Fruit fly (Drosophila melanogaster) whole organism, embryonic: ENCODE results near the gene Fmr1.

Experiments
- Aef1 ChIP-seq: fragments of 200-800 bp; sonication (Bioruptor generic); IDR thresholded peaks from 3 replicates; pipeline ENCODE4 v1.3.6; 2022; ENCODE audit warnings: missing biosample characterization, missing genetic modification characterization
- C15 ChIP-seq: fragments of 200-800 bp; sonication (Bioruptor generic); IDR thresholded peaks from 3 replicates; pipeline ENCODE4 v1.3.6; 2022; ENCODE audit warnings: missing biosample characterization, missing genetic modification characterization
- CG10209 ChIP-seq: fragments of 200-800 bp; sonication (Bioruptor generic); optimal IDR thresholded peaks from 3 replicates; lab custom pipeline; 2017; ENCODE audit warnings: missing biosample characterization, mild to moderate bottlenecking, missing genetic modification characterization, missing genetic modification reagents
- CG10654 ChIP-seq: fragments of 200-800 bp; sonication (Bioruptor generic); optimal IDR thresholded peaks from 2 replicates; lab custom pipeline; 2016; ENCODE audit warnings: missing biosample characterization, missing genetic modification characterization
- CG13894 ChIP-seq: fragments of 200-800 bp; sonication (Bioruptor generic); optimal IDR thresholded peaks from 3 replicates; lab custom pipeline; 2018; ENCODE audit warnings: missing biosample characterization, mild to moderate bottlenecking, missing genetic modification characterization, moderate library complexity
- CG17186 ChIP-seq: fragments of 200-800 bp; sonication (Bioruptor generic); optimal IDR thresholded peaks from 3 replicates; lab custom pipeline; 2017; ENCODE audit warnings: missing biosample characterization, missing genetic modification reagents, missing genetic modification characterization
- CG2712 ChIP-seq: fragments of 200-800 bp; optimal IDR thresholded peaks from 3 replicates; lab custom pipeline; 2019; ENCODE audit warnings: missing biosample characterization, mild to moderate bottlenecking, missing genetic modification characterization, moderate library complexity
- CG31224 ChIP-seq: fragments of 200-800 bp; sonication (Bioruptor generic); IDR thresholded peaks from 2 replicates; pipeline ENCODE4 v1.3.6; 2022; ENCODE audit warnings: missing biosample characterization, missing genetic modification characterization
- CG4328 ChIP-seq: fragments of 200-800 bp; sonication (Bioruptor generic); optimal IDR thresholded peaks from 3 replicates; lab custom pipeline; 2017; ENCODE audit warnings: missing biosample characterization, missing genetic modification reagents, missing genetic modification characterization
- CG4730 ChIP-seq: fragments of 200-800 bp; sonication (Bioruptor generic); IDR thresholded peaks from 2 replicates; pipeline ENCODE4 v1.3.6; 2022; ENCODE audit warnings: missing biosample characterization, missing genetic modification characterization
- CG7786 ChIP-seq: fragments of 200-800 bp; sonication (Bioruptor generic); optimal IDR thresholded peaks from 2 replicates; lab custom pipeline; 2016; ENCODE audit warnings: missing biosample characterization, missing genetic modification characterization
- CG8478 ChIP-seq: fragments of >200 bp; optimal IDR thresholded peaks from 2 replicates; lab custom pipeline; 2018
- CG9817 ChIP-seq: fragments of 200-800 bp; sonication (Bioruptor generic); optimal IDR thresholded peaks from 2 replicates; lab custom pipeline; 2018; ENCODE audit warnings: missing biosample characterization, mild to moderate bottlenecking, missing genetic modification characterization, moderate library complexity
- D19B ChIP-seq: fragments of 200-800 bp; sonication (Bioruptor generic); optimal IDR thresholded peaks from 2 replicates; lab custom pipeline; 2017; ENCODE audit warnings: missing biosample characterization, mild to moderate bottlenecking, missing genetic modification characterization
- Dek ChIP-seq: fragments of 200-800 bp; sonication (Bioruptor generic); optimal IDR thresholded peaks from 3 replicates; lab custom pipeline; 2019; ENCODE audit warnings: missing biosample characterization, mild to moderate bottlenecking, missing genetic modification characterization, moderate library complexity
- H2.0 ChIP-seq: fragments of 200-800 bp; sonication (Bioruptor generic); IDR thresholded peaks from 2 replicates; pipeline ENCODE4 v1.3.6; 2022; ENCODE audit warnings: missing biosample characterization, missing genetic modification characterization
- HmgD ChIP-seq: fragments of 200-800 bp; sonication (Bioruptor generic); optimal IDR thresholded peaks from 3 replicates; lab custom pipeline; 2016; ENCODE audit warnings: missing biosample characterization, missing genetic modification characterization
- Hmr ChIP-seq: fragments of 200-800 bp; sonication (Bioruptor generic); optimal IDR thresholded peaks from 3 replicates; lab custom pipeline; 2017; ENCODE audit warnings: mild to moderate bottlenecking, missing biosample characterization, missing genetic modification reagents, missing genetic modification characterization
- Myb ChIP-seq: fragments of 200-800 bp; sonication (Bioruptor generic); optimal IDR thresholded peaks from 2 replicates; lab custom pipeline; 2016; ENCODE audit warnings: missing biosample characterization, missing genetic modification characterization
- Nf-YC ChIP-seq: fragments of 200-800 bp; optimal IDR thresholded peaks from 3 replicates; lab custom pipeline; 2019; ENCODE audit warnings: missing biosample characterization, mild to moderate bottlenecking, missing genetic modification characterization, moderate library complexity
- Opbp ChIP-seq: fragments of 200-800 bp; sonication (Bioruptor generic); IDR thresholded peaks from 3 replicates; pipeline ENCODE4 v1.3.6; 2022; ENCODE audit warnings: missing biosample characterization, missing genetic modification characterization; ENCODE audit not compliant: partially characterized antibody
- Pdp1 ChIP-seq, 2 experiments: fragments of 200-800 bp; sonication (Bioruptor generic); optimal IDR thresholded peaks; 3 replicates each; lab custom pipeline; 2016; ENCODE audit warnings: missing biosample characterization in 2 of 2, missing genetic modification characterization in 2 of 2, mild to moderate bottlenecking in 1 of 2, moderate library complexity in 1 of 2
- Sox102F ChIP-seq: fragments of 200-800 bp; sonication (Bioruptor generic); optimal IDR thresholded peaks from 2 replicates; lab custom pipeline; 2018; ENCODE audit warnings: missing biosample characterization, mild to moderate bottlenecking, missing genetic modification characterization, moderate library complexity
- Ssrp ChIP-seq: fragments of 200-800 bp; sonication (Bioruptor generic); optimal IDR thresholded peaks from 2 replicates; lab custom pipeline; 2018; ENCODE audit warnings: missing biosample characterization, mild to moderate bottlenecking, missing genetic modification characterization, moderate library complexity
- Xbp1 ChIP-seq: fragments of 200-800 bp; sonication (Bioruptor generic); optimal IDR thresholded peaks from 3 replicates; lab custom pipeline; 2016; ENCODE audit warnings: missing biosample characterization, mild to moderate bottlenecking, missing genetic modification characterization
- ase ChIP-seq: fragments of 200-800 bp; sonication (Bioruptor generic); IDR thresholded peaks from 3 replicates; pipeline ENCODE4 v1.3.6; 2022; ENCODE audit warnings: missing biosample characterization, missing genetic modification characterization
- cad ChIP-seq: fragments of >200 bp; optimal IDR thresholded peaks from 2 replicates; lab custom pipeline; 2017; ENCODE audit warnings: missing biosample characterization, missing genetic modification characterization
- cas ChIP-seq: fragments of 200-800 bp; sonication (Bioruptor generic); IDR thresholded peaks from 2 replicates; pipeline ENCODE4 v1.3.6; 2022; ENCODE audit warnings: missing biosample characterization, missing genetic modification characterization
- caup ChIP-seq: fragments of 200-800 bp; sonication (Bioruptor generic); optimal IDR thresholded peaks from 3 replicates; lab custom pipeline; 2017; ENCODE audit warnings: missing biosample characterization, mild to moderate bottlenecking, missing genetic modification characterization, moderate library complexity; ENCODE audit not compliant: severe bottlenecking
- chm ChIP-seq: fragments of 200-800 bp; sonication (Bioruptor generic); IDR thresholded peaks from 2 replicates; pipeline ENCODE4 v1.3.6; 2022; ENCODE audit warnings: missing biosample characterization, missing genetic modification characterization
- dan ChIP-seq: fragments of 200-800 bp; sonication (Bioruptor generic); IDR thresholded peaks from 2 replicates; pipeline ENCODE4 v1.3.6; 2022; ENCODE audit warnings: missing biosample characterization, missing genetic modification characterization
- ems ChIP-seq: fragments of 200-800 bp; sonication (Bioruptor generic); optimal IDR thresholded peaks from 3 replicates; lab custom pipeline; 2016; ENCODE audit warnings: missing biosample characterization, missing genetic modification characterization
- kay ChIP-seq: fragments of 200-800 bp; sonication (Bioruptor generic); optimal IDR thresholded peaks from 2 replicates; lab custom pipeline; 2016; ENCODE audit warnings: missing biosample characterization, missing genetic modification characterization
- nau ChIP-seq: fragments of 200-800 bp; sonication (Bioruptor generic); optimal IDR thresholded peaks from 3 replicates; lab custom pipeline; 2017; ENCODE audit warnings: missing biosample characterization, mild to moderate bottlenecking, missing genetic modification characterization, missing genetic modification reagents
- org-1 ChIP-seq: fragments of 200-800 bp; sonication (Bioruptor generic); optimal IDR thresholded peaks from 2 replicates; lab custom pipeline; 2017; ENCODE audit warnings: missing biosample characterization, missing genetic modification characterization
- prd ChIP-seq, 3 experiments: fragments of >200 bp in 2 of 3; fragments of 200-800 bp in 1 of 3; sonication (Bioruptor generic) in 1 of 3; optimal IDR thresholded peaks in 2 of 3; IDR thresholded peaks in 1 of 3; 2 replicates in 2 of 3; 3 replicates in 1 of 3; pipeline versions ENCODE4 v1.3.6 to Lab custom; 2017 to 2022; ENCODE audit warnings: missing biosample characterization in 1 of 3, missing genetic modification characterization in 1 of 3
- pzg ChIP-seq: fragments of 200-800 bp; sonication (Bioruptor generic); optimal IDR thresholded peaks from 3 replicates; lab custom pipeline; 2018; ENCODE audit warnings: missing biosample characterization, mild to moderate bottlenecking, missing genetic modification characterization, moderate library complexity
- row ChIP-seq: fragments of 200-800 bp; sonication (Bioruptor generic); IDR thresholded peaks from 3 replicates; pipeline ENCODE4 v1.3.6; 2022; ENCODE audit warnings: missing biosample characterization, missing genetic modification characterization
- seq ChIP-seq: fragments of 200-800 bp; sonication (Bioruptor generic); IDR thresholded peaks from 2 replicates; pipeline ENCODE4 v1.3.6; 2022; ENCODE audit warnings: missing biosample characterization, missing genetic modification characterization
- sima ChIP-seq: fragments of 200-800 bp; sonication (Bioruptor generic); optimal IDR thresholded peaks from 2 replicates; lab custom pipeline; 2016; ENCODE audit warnings: missing biosample characterization, missing genetic modification characterization
- slbo ChIP-seq: fragments of 200-800 bp; sonication (Bioruptor generic); IDR thresholded peaks from 2 replicates; pipeline ENCODE4 v1.3.6; 2022; ENCODE audit warnings: missing biosample characterization, missing genetic modification characterization
- sob ChIP-seq: fragments of 200-800 bp; sonication (Bioruptor generic); IDR thresholded peaks from 2 replicates; pipeline ENCODE4 v1.3.6; 2022; ENCODE audit warnings: missing biosample characterization, missing genetic modification characterization
- stc ChIP-seq: fragments of 200-800 bp; sonication (Bioruptor generic); IDR thresholded peaks from 2 replicates; pipeline ENCODE4 v1.3.6; 2022; ENCODE audit warnings: missing biosample characterization, missing genetic modification characterization
- tin ChIP-seq: fragments of 200-800 bp; sonication (Bioruptor generic); optimal IDR thresholded peaks from 3 replicates; lab custom pipeline; 2016; ENCODE audit warnings: missing biosample characterization, missing genetic modification characterization
- tna ChIP-seq: fragments of 200-800 bp; sonication (Bioruptor generic); IDR thresholded peaks from 2 replicates; pipeline ENCODE4 v1.3.6; 2022; ENCODE audit warnings: missing biosample characterization, missing genetic modification characterization; ENCODE audit not compliant: partially characterized antibody
- ttk ChIP-seq: fragments of 200-800 bp; sonication (Bioruptor generic); IDR thresholded peaks from 2 replicates; pipeline ENCODE4 v2.1.2; 2022; ENCODE audit warnings: missing biosample characterization, missing genetic modification characterization
- usp ChIP-seq: fragments of >200 bp; optimal IDR thresholded peaks from 2 replicates; lab custom pipeline; 2017; ENCODE audit warnings: missing biosample characterization, missing genetic modification characterization
- z ChIP-seq: fragments of 200-800 bp; sonication (Bioruptor generic); IDR thresholded peaks from 3 replicates; pipeline ENCODE4 v1.3.6; 2022; ENCODE audit warnings: missing biosample characterization, missing genetic modification characterization
- zen ChIP-seq: fragments of 200-800 bp; sonication (Bioruptor generic); optimal IDR thresholded peaks from 3 replicates; lab custom pipeline; 2018; ENCODE audit warnings: missing biosample characterization, mild to moderate bottlenecking, missing genetic modification characterization, moderate library complexity
- zfh2 ChIP-seq: fragments of 200-800 bp; sonication (Bioruptor generic); optimal IDR thresholded peaks from 2 replicates; lab custom pipeline; 2016; ENCODE audit warnings: missing biosample characterization, missing genetic modification characterization

Gene Fmr1

dm6 chr3R:10100498-10101196 is 9.3 kb downstream of the Fmr1 start (continued):
- TF ChIP-seq D19B (GFP tag; lab: Kevin White, UChicago) (peak; percentile 63), sob (GFP tag; lab: Robert Waterston, UW) (peak; percentile 39; the same call in 1 of the 2 replicates), z (GFP tag; lab: Robert Waterston, UW) (no peak), Myb (GFP tag; lab: Kevin White, UChicago) (peak; percentile 99), H2.0 (GFP tag; lab: Robert Waterston, UW) (0 out of 2 replicates have a peak, but pooled peaks have one; percentile 17), ttk (0 out of 2 replicates have a peak, but pooled peaks have one; percentile 21), Sox102F (GFP tag; lab: Kevin White, UChicago) (peak; percentile 31), slbo (GFP tag; lab: Robert Waterston, UW) (peak; percentile 74), Xbp1 (GFP tag; lab: Kevin White, UChicago) (peak; percentile 24), ems (no peak), tin (GFP tag; lab: Kevin White, UChicago) (peak; percentile 52), pzg (peak; percentile 42), nau (GFP tag; lab: Kevin White, UChicago) (peak; percentile 18), C15 (GFP tag; lab: Robert Waterston, UW) (no peak), CG9817 (tag; lab: Kevin White, UChicago) (no peak), Pdp1 (GFP tag; optimal IDR thresholded peaks at IDR 0.05; lab: Kevin White, UChicago) (peak; percentile 13 to 19), Hmr (GFP tag; lab: Kevin White, UChicago) (peak; percentile 81), kay (GFP tag; lab: Kevin White, UChicago) (no peak), HmgD (peak; percentile 27), stc (GFP tag; lab: Robert Waterston, UW) (peak; percentile 63; the same call in 1 of the 2 replicates), Opbp (peak; percentile 43; the same call in 1 of the 3 replicates), CG10209 (GFP tag; lab: Kevin White, UChicago) (peak; percentile 8), CG4730 (0 out of 2 replicates have a peak, but pooled peaks have one; percentile 18), prd (optimal IDR thresholded peaks at IDR 0.05; lab: Kevin White, UChicago) (no peak), prd (GFP tag; IDR thresholded peaks at IDR 0.05; lab: Robert Waterston, UW) (peak; percentile 44; the same call in 2 of the 3 replicates), Aef1 (0 out of 3 replicates have a peak, but pooled peaks have one; percentile 35), seq (GFP tag; lab: Robert Waterston, UW) (0 out of 2 replicates have a peak, but pooled peaks have one; percentile 19), cad (GFP tag; lab: Kevin White, UChicago) (no peak), caup (peak; percentile 45), CG2712 (tag; lab: Kevin White, UChicago) (peak; percentile 6), CG17186 (GFP tag; lab: Kevin White, UChicago) (no peak), CG13894 (tag; lab: Kevin White, UChicago) (no peak), Ssrp (tag; lab: Kevin White, UChicago) (no peak)

DNA sequence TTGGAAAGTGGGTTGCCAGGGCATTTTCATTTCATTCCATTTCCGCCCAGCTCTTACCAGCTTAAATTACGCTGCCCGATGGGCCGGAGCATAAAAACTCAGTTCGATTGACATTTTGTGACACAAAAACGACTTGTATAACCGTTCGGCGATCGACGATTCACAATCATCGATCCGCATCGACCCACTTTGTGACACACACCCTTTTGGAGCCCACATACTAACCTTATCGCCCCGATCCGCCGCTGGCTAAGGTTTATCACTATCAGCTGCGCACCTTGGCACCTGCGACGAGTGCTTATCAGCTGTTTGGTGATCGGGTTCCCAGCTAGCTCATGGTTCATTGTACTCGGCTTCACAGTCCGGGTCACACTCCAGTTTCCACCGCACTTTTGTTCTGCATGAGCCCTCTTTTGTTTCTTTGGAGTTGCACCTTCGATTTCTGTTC is 10.5 kb downstream of the Fmr1 start:
- peak; percentile 62; the same call in 1 of the 2 replicates for TF ChIP-seq chm (GFP tag; lab: Robert Waterston, UW)
- TF ChIP-seq ase (GFP tag; lab: Robert Waterston, UW), result no peak
- no peak for TF ChIP-seq Nf-YC (tag; lab: Kevin White, UChicago)
- no peak for TF ChIP-seq CG4328
- no peak for TF ChIP-seq dan
- no peak for TF ChIP-seq cas (GFP tag; lab: Robert Waterston, UW)
- TF ChIP-seq Ssrp (tag; lab: Kevin White, UChicago), result no peak
- no peak for TF ChIP-seq zfh2 (GFP tag; lab: Kevin White, UChicago)
- no peak for TF ChIP-seq prd (optimal IDR thresholded peaks at IDR 0.05; lab: Kevin White, UChicago)
- no peak for TF ChIP-seq prd (GFP tag; IDR thresholded peaks at IDR 0.05; lab: Robert Waterston, UW)
- no peak for TF ChIP-seq tna (GFP tag; lab: Robert Waterston, UW)
- TF ChIP-seq CG10654 (GFP tag; lab: Kevin White, UChicago), result no peak
- no peak for TF ChIP-seq CG7786 (GFP tag; lab: Kevin White, UChicago)
- TF ChIP-seq CG31224 (GFP tag; lab: Robert Waterston, UW), result no peak
- TF ChIP-seq usp (GFP tag; lab: Kevin White, UChicago), result no peak
- no peak for TF ChIP-seq sima (GFP tag; lab: Kevin White, UChicago)
- no peak for TF ChIP-seq Dek (tag; lab: Kevin White, UChicago)
- TF ChIP-seq org-1 (GFP tag; lab: Kevin White, UChicago), result no peak
- TF ChIP-seq CG8478 (lab: Kevin White, UChicago), result no peak
- TF ChIP-seq row (GFP tag; lab: Robert Waterston, UW), result peak; percentile 23; the same call in 1 of the 3 replicates
- TF ChIP-seq zen (tag; lab: Kevin White, UChicago), result no peak
